Fruit fly (Drosophila melanogaster): ENCODE data around the gene CG31668.

- TF ChIP-seq bab1 (GFP tag; optimal IDR thresholded peaks at IDR 0.05): no peak
- TF ChIP-seq pad (GFP tag; optimal IDR thresholded peaks at IDR 0.05): no peak
- no peak for TF ChIP-seq kay (GFP tag; ENCODE audit: borderline replicate concordance)
- no peak for TF ChIP-seq Clk (GFP tag; optimal IDR thresholded peaks at IDR 0.05)
- no peak for TF ChIP-seq tj (GFP tag; optimal IDR thresholded peaks at IDR 0.05)
- no peak for TF ChIP-seq CG14711 (tag; optimal IDR thresholded peaks at IDR 0.05)
Observed at dm6 chr2L:2179366-2179765, 26.6 kb downstream of the CG31668 start.
